Worm (Caenorhabditis elegans) whole organism, young adult: Measurements from ENCODE around the gene glt-1.

Experiments
- B0336.3 ChIP-seq: fragments of 200-800 bp; sonication (Bioruptor generic); IDR thresholded peaks from 2 replicates; pipeline ENCODE4 v1.3.6; 2022; ENCODE audit warnings: missing genetic modification characterization, missing compliant biosample characterization
- F22D6.2 ChIP-seq: sonication (generic microtip); optimal IDR thresholded peaks from 2 replicates; lab custom pipeline; 2016; ENCODE audit warnings: mild to moderate bottlenecking, missing genetic modification characterization, missing compliant biosample characterization
- F23B12.7 ChIP-seq: sonication (generic microtip); optimal IDR thresholded peaks from 2 replicates; lab custom pipeline; 2017; ENCODE audit warnings: missing genetic modification characterization, mild to moderate bottlenecking, missing compliant biosample characterization, antibody characterized with exemption, moderate library complexity; ENCODE audit not compliant: insufficient read depth
- F37B4.10 ChIP-seq: fragments of 200-800 bp; sonication (Bioruptor generic); IDR thresholded peaks from 2 replicates; pipeline ENCODE4 v1.3.6; 2022; ENCODE audit warnings: missing genetic modification characterization, missing compliant biosample characterization
- F49E8.2 ChIP-seq: sonication (generic microtip); optimal IDR thresholded peaks from 3 replicates; lab custom pipeline; 2017; ENCODE audit warnings: missing genetic modification characterization, mild to moderate bottlenecking, missing compliant biosample characterization, antibody characterized with exemption, moderate library complexity; ENCODE audit not compliant: insufficient read depth
- F52B5.7 ChIP-seq: sonication (generic microtip); optimal IDR thresholded peaks from 2 replicates; lab custom pipeline; 2016; ENCODE audit warnings: mild to moderate bottlenecking, missing genetic modification characterization, missing compliant biosample characterization
- F57A8.1 ChIP-seq: fragments of 200-800 bp; sonication (Bioruptor generic); optimal IDR thresholded peaks from 2 replicates; lab custom pipeline; 2018; ENCODE audit warnings: mild to moderate bottlenecking, missing genetic modification characterization, moderate library complexity, missing compliant biosample characterization
- K12H6.12 ChIP-seq: fragments of 200-800 bp; sonication (Bioruptor generic); optimal IDR thresholded peaks from 2 replicates; lab custom pipeline; 2018; ENCODE audit warnings: mild to moderate bottlenecking, missing genetic modification characterization, missing compliant biosample characterization
- T07F8.4 ChIP-seq: sonication (generic microtip); optimal IDR thresholded peaks from 2 replicates; lab custom pipeline; 2016; ENCODE audit warnings: mild to moderate bottlenecking, missing genetic modification characterization, moderate library complexity, missing compliant biosample characterization
- Y53F4B.3 ChIP-seq: fragments of 200-800 bp; sonication (Bioruptor generic); IDR thresholded peaks from 2 replicates; pipeline ENCODE4 v1.3.6; 2022; ENCODE audit warnings: missing genetic modification reagents, missing genetic modification characterization, missing compliant biosample characterization
- Y53G8AR.9 ChIP-seq: fragments of 200-800 bp; sonication (Bioruptor generic); conservative IDR thresholded peaks from 2 replicates; pipeline ENCODE4 v1.3.6; 2022; ENCODE audit warnings: missing genetic modification reagents, missing genetic modification characterization, missing compliant biosample characterization
- Y67H2A.10 ChIP-seq: fragments of 200-800 bp; sonication (Bioruptor generic); conservative IDR thresholded peaks from 2 replicates; pipeline ENCODE4 v1.3.6; 2022; ENCODE audit warnings: missing genetic modification reagents, missing genetic modification characterization, missing compliant biosample characterization
- Y79H2A.3 ChIP-seq: fragments of 200-800 bp; sonication (Bioruptor generic); conservative IDR thresholded peaks from 2 replicates; pipeline ENCODE4 v1.3.6; 2022; ENCODE audit warnings: missing genetic modification reagents, missing genetic modification characterization, missing compliant biosample characterization
- atf-7 ChIP-seq: sonication (generic microtip); optimal IDR thresholded peaks from 2 replicates; lab custom pipeline; 2017; ENCODE audit warnings: mild to moderate bottlenecking, missing genetic modification characterization, missing compliant biosample characterization
- attf-6 ChIP-seq: fragments of 200-800 bp; sonication (Bioruptor generic); IDR thresholded peaks from 2 replicates; pipeline ENCODE4 v1.3.6; 2022; ENCODE audit warnings: missing genetic modification reagents, missing genetic modification characterization, missing compliant biosample characterization
- ccch-3 ChIP-seq: fragments of 200-800 bp; sonication (Bioruptor generic); optimal IDR thresholded peaks from 2 replicates; lab custom pipeline; 2018; ENCODE audit warnings: mild to moderate bottlenecking, missing genetic modification characterization, missing compliant biosample characterization
- cebp-1 ChIP-seq, 2 experiments: fragments of 200-800 bp in 1 of 2; sonication (Bioruptor generic) in 1 of 2; sonication (generic microtip) in 1 of 2; IDR thresholded peaks in 1 of 2; optimal IDR thresholded peaks in 1 of 2; 2 replicates each; pipeline versions ENCODE4 v1.3.6 to Lab custom; 2017 to 2022; ENCODE audit warnings: missing compliant biosample characterization in 2 of 2, missing genetic modification characterization in 2 of 2, mild to moderate bottlenecking in 1 of 2, missing genetic modification reagents in 1 of 2, moderate library complexity in 1 of 2
- ceh-58 ChIP-seq: fragments of 200-800 bp; sonication (Bioruptor generic); IDR thresholded peaks from 2 replicates; pipeline ENCODE4 v1.3.6; 2022; ENCODE audit warnings: missing genetic modification characterization, missing compliant biosample characterization
- ceh-91 ChIP-seq: fragments of 200-800 bp; sonication (Bioruptor generic); IDR thresholded peaks from 2 replicates; pipeline ENCODE4 v1.3.6; 2022; ENCODE audit warnings: missing genetic modification reagents, missing genetic modification characterization, missing compliant biosample characterization
- chd-7 ChIP-seq: sonication (generic microtip); optimal IDR thresholded peaks from 2 replicates; lab custom pipeline; 2016; ENCODE audit warnings: mild to moderate bottlenecking, missing genetic modification characterization, moderate library complexity, missing compliant biosample characterization
- die-1 ChIP-seq: sonication (generic microtip); optimal IDR thresholded peaks from 2 replicates; lab custom pipeline; 2016; ENCODE audit warnings: missing genotype, mild to moderate bottlenecking, missing genetic modification characterization, missing compliant biosample characterization
- egl-18 ChIP-seq: fragments of 200-800 bp; sonication (Bioruptor generic); IDR thresholded peaks from 2 replicates; pipeline ENCODE4 v1.3.6; 2022; ENCODE audit warnings: missing genetic modification reagents, missing genetic modification characterization, missing compliant biosample characterization
- egrh-3 ChIP-seq: fragments of 200-800 bp; sonication (Bioruptor generic); IDR thresholded peaks from 2 replicates; pipeline ENCODE4 v1.3.6; 2022; ENCODE audit warnings: missing genetic modification reagents, missing genetic modification characterization, missing compliant biosample characterization
- ekl-4 ChIP-seq: fragments of 200-800 bp; sonication (Bioruptor generic); IDR thresholded peaks from 2 replicates; pipeline ENCODE4 v1.3.6; 2022; ENCODE audit warnings: missing genetic modification reagents, missing genetic modification characterization, missing compliant biosample characterization
- hlh-12 ChIP-seq: sonication (generic microtip); optimal IDR thresholded peaks from 2 replicates; lab custom pipeline; 2016; ENCODE audit warnings: missing genetic modification characterization, missing compliant biosample characterization
- hmg-1.2 ChIP-seq: fragments of 200-800 bp; sonication (Bioruptor generic); IDR thresholded peaks from 2 replicates; pipeline ENCODE4 v1.3.6; 2022; ENCODE audit warnings: missing genetic modification reagents, missing genetic modification characterization, missing compliant biosample characterization
- hsf-1 ChIP-seq: fragments of 200-800 bp; sonication (Bioruptor generic); IDR thresholded peaks from 2 replicates; pipeline ENCODE4 v1.3.6; 2022; ENCODE audit warnings: missing genetic modification reagents, missing genetic modification characterization, missing compliant biosample characterization
- lin-35 ChIP-seq, 3 experiments: fragments of 150-350 bp in 2 of 3; sonication (generic microtip) in 1 of 3; optimal IDR thresholded peaks; 2 replicates each; lab custom pipeline; 2014 to 2018; ENCODE audit warnings: missing biosample characterization in 3 of 3, missing genetic modification characterization in 3 of 3, missing genetic modification reagents in 3 of 3
- lsy-27 ChIP-seq: sonication (generic microtip); optimal IDR thresholded peaks from 2 replicates; lab custom pipeline; 2017; ENCODE audit warnings: missing genetic modification characterization, mild to moderate bottlenecking, missing compliant biosample characterization, antibody characterized with exemption, missing genotype, borderline replicate concordance; ENCODE audit not compliant: insufficient read depth
- mcd-1 ChIP-seq: fragments of 200-800 bp; sonication (Bioruptor generic); IDR thresholded peaks from 2 replicates; pipeline ENCODE4 v1.3.6; 2022; ENCODE audit warnings: missing genetic modification reagents, missing genetic modification characterization, missing compliant biosample characterization
- mes-4 ChIP-seq: sonication (generic microtip); optimal IDR thresholded peaks from 2 replicates; lab custom pipeline; 2016; ENCODE audit warnings: missing genotype, missing genetic modification characterization, missing compliant biosample characterization
- mxl-1 ChIP-seq: sonication (generic microtip); optimal IDR thresholded peaks from 2 replicates; lab custom pipeline; 2016; ENCODE audit warnings: missing genetic modification characterization, missing compliant biosample characterization
- nfya-2 ChIP-seq: fragments of 200-800 bp; sonication (Bioruptor generic); IDR thresholded peaks from 2 replicates; pipeline ENCODE4 v1.3.6; 2022; ENCODE audit warnings: missing genetic modification reagents, missing genetic modification characterization, missing compliant biosample characterization
- snpc-1.3 ChIP-seq: sonication (generic microtip); optimal IDR thresholded peaks from 2 replicates; lab custom pipeline; 2017; ENCODE audit warnings: missing genetic modification characterization, mild to moderate bottlenecking, missing compliant biosample characterization, antibody characterized with exemption, moderate library complexity, missing genotype, missing genetic modification reagents; ENCODE audit not compliant: insufficient read depth
- sptf-2 ChIP-seq: fragments of 200-800 bp; sonication (Bioruptor generic); optimal IDR thresholded peaks from 2 replicates; lab custom pipeline; 2018; ENCODE audit warnings: mild to moderate bottlenecking, missing genetic modification characterization, missing compliant biosample characterization
- unc-62 ChIP-seq: fragments of 150-350 bp; optimal IDR thresholded peaks from 2 replicates; lab custom pipeline; 2014; ENCODE audit warnings: missing biosample characterization, missing genetic modification reagents, missing genetic modification characterization
- zfh-2 ChIP-seq: fragments of 200-800 bp; sonication (Bioruptor generic); conservative IDR thresholded peaks from 2 replicates; pipeline ENCODE4 v1.3.6; 2022; ENCODE audit warnings: missing genetic modification reagents, missing genetic modification characterization, missing compliant biosample characterization

glt-1 gene

ce11 chrX:3462086-3462485, 33.7 kb upstream of the glt-1 start:
- no peak for TF ChIP-seq sptf-2 (GFP tag; lab: Kevin White, UChicago)
- no peak for TF ChIP-seq Y53F4B.3 (GFP tag; lab: Robert Waterston, UW)
- no peak for TF ChIP-seq B0336.3 (GFP tag; lab: Robert Waterston, UW)
- TF ChIP-seq lin-35 (GFP tag; optimal IDR thresholded peaks at IDR 0.05; lab: Kevin White, UChicago) = no peak
- no peak for TF ChIP-seq Y79H2A.3
- no peak for TF ChIP-seq attf-6 (GFP tag; lab: Robert Waterston, UW)
- TF ChIP-seq Y67H2A.10 (GFP tag; lab: Robert Waterston, UW) = no peak

- no peak for TF ChIP-seq mxl-1 (tag; lab: Kevin White, UChicago)
- TF ChIP-seq die-1 (tag; lab: Kevin White, UChicago) = no peak
- TF ChIP-seq mcd-1 (GFP tag; lab: Robert Waterston, UW) = no peak
- TF ChIP-seq lsy-27 = no peak
- no peak for TF ChIP-seq nfya-2 (GFP tag; lab: Robert Waterston, UW)
- TF ChIP-seq egl-18 (GFP tag; lab: Robert Waterston, UW) = no peak
- no peak for TF ChIP-seq egrh-3 (GFP tag; lab: Robert Waterston, UW)
- no peak for TF ChIP-seq ceh-58 (GFP tag; lab: Robert Waterston, UW)
Observed at ce11 chrX:3463875-3464274, 32.0 kb upstream of the glt-1 start.

ce11 chrX:3464309-3465038, 31.4 kb upstream of the glt-1 start:
- TF ChIP-seq cebp-1 (GFP tag; IDR thresholded peaks at IDR 0.05; lab: Robert Waterston, UW) (peak; percentile 52; the same call in 1 of the 2 replicates), cebp-1 (tag; optimal IDR thresholded peaks at IDR 0.05; lab: Kevin White, UChicago) (peak; percentile 91), F23B12.7 (no peak)

- no peak for TF ChIP-seq hsf-1
- TF ChIP-seq F57A8.1 = no peak
- TF ChIP-seq ceh-91 (GFP tag; lab: Robert Waterston, UW) = no peak
- TF ChIP-seq mes-4 = no peak
- no peak for TF ChIP-seq hmg-1.2 (GFP tag; lab: Robert Waterston, UW)
- no peak for TF ChIP-seq sptf-2 (GFP tag; lab: Kevin White, UChicago)
- no peak for TF ChIP-seq unc-62
- no peak for TF ChIP-seq F37B4.10
- no peak for TF ChIP-seq T07F8.4 (tag; lab: Kevin White, UChicago)
Observed at ce11 chrX:3465785-3466184, 30.0 kb upstream of the glt-1 start, which contains the start of the genes ZK377.15 and sax-3. Gene ZK377.15 (minus strand): TSS chrX:3465885. Gene sax-3 (minus strand): TSS chrX:3465927.

- TF ChIP-seq F22D6.2 (no peak), F52B5.7 (tag; lab: Kevin White, UChicago) (no peak), mcd-1 (GFP tag; lab: Robert Waterston, UW) (no peak), zfh-2 (GFP tag; lab: Robert Waterston, UW) (no peak), ekl-4 (GFP tag; lab: Robert Waterston, UW) (no peak), egrh-3 (GFP tag; lab: Robert Waterston, UW) (no peak), K12H6.12 (tag; lab: Kevin White, UChicago) (no peak), chd-7 (tag; lab: Kevin White, UChicago) (no peak), snpc-1.3 (no peak), atf-7 (tag; lab: Kevin White, UChicago) (no peak), Y53G8AR.9 (GFP tag; lab: Robert Waterston, UW) (no peak), F49E8.2 (no peak), hlh-12 (no peak), ccch-3 (no peak)
Observed at ce11 chrX:3467004-3467761, 28.6 kb upstream of the glt-1 start.
